Worm (Caenorhabditis elegans) whole organism, L2 larva: ENCODE results near the gene gcy-7.

ENCODE experiments used
- ZK546.5 ChIP-seq: sonication (generic microtip); optimal IDR thresholded peaks from 2 replicates; lab custom pipeline; 2017; ENCODE audit warnings: missing biosample characterization, missing genetic modification characterization
- egl-27 ChIP-seq: sonication (generic microtip); optimal IDR thresholded peaks from 3 replicates; lab custom pipeline; 2017; ENCODE audit warnings: missing biosample characterization, missing genetic modification reagents, missing genetic modification characterization
- lin-11 ChIP-seq: fragments of 150-350 bp; sonication (generic microtip); optimal IDR thresholded peaks from 2 replicates; lab custom pipeline; 2014; ENCODE audit warnings: missing biosample characterization, missing genetic modification characterization, inconsistent platforms, mixed read lengths
- lin-39 ChIP-seq: fragments of 150-350 bp; optimal IDR thresholded peaks from 2 replicates; lab custom pipeline; 2014; ENCODE audit warnings: missing biosample characterization, missing genetic modification reagents, missing genetic modification characterization
- mdl-1 ChIP-seq, 2 experiments: fragments of 150-350 bp in 1 of 2; sonication (generic microtip) in 1 of 2; optimal IDR thresholded peaks; 2 replicates each; lab custom pipeline; 2017; ENCODE audit warnings: missing biosample characterization in 2 of 2, missing genetic modification characterization in 2 of 2
- nhr-11 ChIP-seq: fragments of 150-350 bp; optimal IDR thresholded peaks from 2 replicates; lab custom pipeline; 2014; ENCODE audit warnings: missing biosample characterization, missing genetic modification characterization
- nhr-23 ChIP-seq: fragments of 150-350 bp; optimal IDR thresholded peaks from 2 replicates; lab custom pipeline; 2014; ENCODE audit warnings: missing biosample characterization, missing genetic modification reagents, missing genetic modification characterization
- nhr-237 ChIP-seq: fragments of 150-350 bp; optimal IDR thresholded peaks from 2 replicates; lab custom pipeline; 2014; ENCODE audit warnings: missing biosample characterization, missing genetic modification characterization
- nhr-77 ChIP-seq: fragments of 150-350 bp; optimal IDR thresholded peaks from 2 replicates; lab custom pipeline; 2014; ENCODE audit warnings: missing biosample characterization, missing genetic modification characterization
- unc-39 ChIP-seq: fragments of 150-350 bp; optimal IDR thresholded peaks from 2 replicates; lab custom pipeline; 2014; ENCODE audit warnings: missing biosample characterization, missing genetic modification characterization

DNA sequence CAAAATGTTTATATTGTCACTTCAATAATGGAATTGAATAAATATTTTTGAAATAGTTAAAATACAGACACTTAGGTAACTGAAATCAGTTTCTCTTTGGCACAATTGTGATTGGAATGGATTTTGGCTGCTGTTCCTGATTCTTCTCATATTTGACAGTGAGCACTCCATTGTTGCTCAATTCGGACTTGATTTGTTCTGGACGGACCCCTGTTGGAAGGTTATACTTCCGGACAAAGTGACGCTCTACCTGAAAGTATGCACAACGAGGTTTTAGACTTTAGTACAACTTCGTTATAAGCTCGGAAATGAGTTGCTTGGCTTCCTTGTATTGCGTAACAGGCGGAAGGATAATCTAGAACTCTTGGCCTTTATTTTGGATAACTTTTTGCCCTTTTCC, 2.3 kb upstream of the gcy-7 start:
- TF ChIP-seq lin-11 (tag; lab: Kevin White, UChicago): no peak
- no peak for TF ChIP-seq unc-39 (tag; lab: Kevin White, UChicago)
- no peak for TF ChIP-seq mdl-1 (tag; optimal IDR thresholded peaks at IDR 0.05; lab: Kevin White, UChicago)
- TF ChIP-seq nhr-77 (tag; lab: Kevin White, UChicago): no peak
- no peak for TF ChIP-seq ZK546.5 (tag; lab: Kevin White, UChicago)
- TF ChIP-seq lin-39 (tag; lab: Kevin White, UChicago): no peak
- no peak for TF ChIP-seq nhr-237 (tag; lab: Kevin White, UChicago)
- TF ChIP-seq egl-27 (tag; lab: Kevin White, UChicago): no peak
- no peak for TF ChIP-seq nhr-11 (tag; lab: Kevin White, UChicago)
- no peak for TF ChIP-seq nhr-23 (tag; lab: Kevin White, UChicago)
